Fruit fly (Drosophila melanogaster) whole organism, embryonic: ENCODE measurements around the gene Pif1B.

Experiments used
- CG14965 ChIP-seq: fragments of 200-800 bp; sonication (Bioruptor generic); optimal IDR thresholded peaks from 2 replicates; lab custom pipeline; 2016; ENCODE audit warnings: missing biosample characterization, missing genetic modification characterization, borderline replicate concordance
- CG15479 ChIP-seq: fragments of 200-800 bp; sonication (Bioruptor generic); optimal IDR thresholded peaks from 3 replicates; lab custom pipeline; 2019; ENCODE audit warnings: missing biosample characterization, mild to moderate bottlenecking, missing genetic modification characterization, moderate library complexity
- CG4404 ChIP-seq: fragments of 200-800 bp; sonication (Bioruptor generic); IDR thresholded peaks from 2 replicates; pipeline ENCODE4 v1.3.6; 2022; ENCODE audit warnings: missing biosample characterization, missing genetic modification characterization
- CG7786 ChIP-seq: fragments of 200-800 bp; sonication (Bioruptor generic); optimal IDR thresholded peaks from 2 replicates; lab custom pipeline; 2016; ENCODE audit warnings: missing biosample characterization, missing genetic modification characterization
- CG8765 ChIP-seq: fragments of 200-800 bp; sonication (Bioruptor generic); IDR thresholded peaks from 2 replicates; pipeline ENCODE4 v1.3.6; 2022; ENCODE audit warnings: missing biosample characterization, missing genetic modification characterization
- Dfd ChIP-seq, 2 experiments: fragments of >200 bp; optimal IDR thresholded peaks; 2 replicates each; lab custom pipeline; 2017; ENCODE audit warnings: missing biosample characterization in 2 of 2, missing genetic modification characterization in 2 of 2
- HLHmδ ChIP-seq: fragments of 200-800 bp; sonication (Bioruptor generic); optimal IDR thresholded peaks from 2 replicates; lab custom pipeline; 2018; ENCODE audit warnings: missing biosample characterization, mild to moderate bottlenecking, missing genetic modification characterization, moderate library complexity
- Med ChIP-seq: fragments of 200-800 bp; sonication (Bioruptor generic); peaks from one replicate; lab custom pipeline; 2016; ENCODE audit warnings: missing biosample characterization, missing genetic modification characterization, mild to moderate bottlenecking, inconsistent platforms, moderate library complexity
- gem ChIP-seq: fragments of 200-800 bp; sonication (Bioruptor generic); optimal IDR thresholded peaks from 2 replicates; lab custom pipeline; 2019; ENCODE audit warnings: missing biosample characterization, mild to moderate bottlenecking, missing genetic modification characterization, moderate library complexity
- gfzf ChIP-seq: fragments of 200-800 bp; sonication (Bioruptor generic); optimal IDR thresholded peaks from 2 replicates; lab custom pipeline; 2016; ENCODE audit warnings: missing biosample characterization, mild to moderate bottlenecking, missing genetic modification characterization, moderate library complexity
- kay ChIP-seq: fragments of 200-800 bp; sonication (Bioruptor generic); optimal IDR thresholded peaks from 2 replicates; lab custom pipeline; 2016; ENCODE audit warnings: missing biosample characterization, missing genetic modification characterization
- klu ChIP-seq: fragments of 200-800 bp; sonication (Bioruptor generic); IDR thresholded peaks from 2 replicates; pipeline ENCODE4 v1.3.6; 2022; ENCODE audit warnings: missing biosample characterization, missing genetic modification characterization

dm6 chr3R:8793726-8794125, 7.2 kb downstream of the Pif1B start:
- TF ChIP-seq gem (tag; lab: Kevin White, UChicago), result no peak
- no peak for TF ChIP-seq klu (GFP tag; lab: Robert Waterston, UW)
- no peak for TF ChIP-seq CG14965 (GFP tag; lab: Kevin White, UChicago)
- TF ChIP-seq CG4404 (GFP tag; lab: Robert Waterston, UW), result no peak
- no peak for TF ChIP-seq Med (GFP tag; lab: Kevin White, UChicago)
- TF ChIP-seq gfzf (GFP tag; lab: Kevin White, UChicago), result no peak
- TF ChIP-seq kay (GFP tag; lab: Kevin White, UChicago), result no peak
- no peak for TF ChIP-seq CG8765 (GFP tag; lab: Robert Waterston, UW)
- TF ChIP-seq CG7786 (GFP tag; lab: Kevin White, UChicago), result no peak
- TF ChIP-seq Dfd (GFP tag; optimal IDR thresholded peaks at IDR 0.05; lab: Kevin White, UChicago), result no peak
- TF ChIP-seq HLHmδ (GFP tag; lab: Kevin White, UChicago), result no peak
- TF ChIP-seq CG15479 (GFP tag; lab: Kevin White, UChicago), result no peak
